Fruit fly (Drosophila melanogaster) whole organism, embryonic: ENCODE results near the gene HP5.

Source experiments
- Abd-B ChIP-seq: fragments of 200-800 bp; sonication (Bioruptor generic); optimal IDR thresholded peaks from 2 replicates; lab custom pipeline; 2018; ENCODE audit warnings: missing biosample characterization, mild to moderate bottlenecking, missing genetic modification characterization, moderate library complexity
- Asciz ChIP-seq: fragments of 200-800 bp; sonication (Bioruptor generic); optimal IDR thresholded peaks from 2 replicates; lab custom pipeline; 2017; ENCODE audit warnings: missing biosample characterization, mild to moderate bottlenecking, missing genetic modification characterization, missing genetic modification reagents
- Atf3 ChIP-seq: fragments of 200-800 bp; sonication (Bioruptor generic); optimal IDR thresholded peaks from 3 replicates; lab custom pipeline; 2016; ENCODE audit warnings: missing biosample characterization, missing genetic modification characterization
- Atf6 ChIP-seq: fragments of 200-800 bp; sonication (Bioruptor generic); IDR thresholded peaks from 2 replicates; pipeline ENCODE4 v1.3.6; 2022; ENCODE audit warnings: missing biosample characterization, missing genetic modification characterization
- BEAF-32 ChIP-seq: fragments of 200-800 bp; sonication (Bioruptor generic); optimal IDR thresholded peaks from 3 replicates; lab custom pipeline; 2017; ENCODE audit warnings: missing biosample characterization, missing genetic modification characterization, mild to moderate bottlenecking, moderate library complexity, missing genetic modification reagents
- Blimp-1 ChIP-seq: fragments of 200-800 bp; sonication (Bioruptor generic); optimal IDR thresholded peaks from 3 replicates; lab custom pipeline; 2018; ENCODE audit warnings: missing biosample characterization, missing genetic modification characterization, mild to moderate bottlenecking, moderate library complexity, missing genetic modification reagents
- CG11504 ChIP-seq: fragments of 200-800 bp; sonication (Bioruptor generic); optimal IDR thresholded peaks from 3 replicates; lab custom pipeline; 2019; ENCODE audit warnings: missing biosample characterization, mild to moderate bottlenecking, missing genetic modification characterization, moderate library complexity
- CG14050 ChIP-seq: fragments of 200-800 bp; sonication (Bioruptor generic); IDR thresholded peaks from 3 replicates; pipeline ENCODE4 v1.3.6; 2022; ENCODE audit warnings: missing biosample characterization, missing genetic modification characterization
- CG14860 ChIP-seq: fragments of 200-800 bp; sonication (Bioruptor generic); IDR thresholded peaks from 3 replicates; pipeline ENCODE4 v1.3.6; 2022; ENCODE audit warnings: missing biosample characterization, missing genetic modification characterization; ENCODE audit not compliant: partially characterized antibody
- CG15514 ChIP-seq: fragments of 200-800 bp; sonication (Bioruptor generic); optimal IDR thresholded peaks from 3 replicates; lab custom pipeline; 2017; ENCODE audit warnings: missing biosample characterization, missing genetic modification characterization, mild to moderate bottlenecking, moderate library complexity, missing genetic modification reagents
- CG16815 ChIP-seq: fragments of 200-800 bp; sonication (Bioruptor generic); optimal IDR thresholded peaks from 3 replicates; lab custom pipeline; 2017; ENCODE audit warnings: missing biosample characterization, mild to moderate bottlenecking, missing genetic modification characterization
- CG16863 ChIP-seq: fragments of 200-800 bp; sonication (Bioruptor generic); optimal IDR thresholded peaks from 3 replicates; lab custom pipeline; 2016; ENCODE audit warnings: missing biosample characterization, missing genetic modification characterization
- CG17829 ChIP-seq: fragments of 200-800 bp; optimal IDR thresholded peaks from 2 replicates; lab custom pipeline; 2019; ENCODE audit warnings: missing biosample characterization, mild to moderate bottlenecking, missing genetic modification characterization, moderate library complexity
- CG2129 ChIP-seq: fragments of 200-800 bp; sonication (Bioruptor generic); IDR thresholded peaks from 2 replicates; pipeline ENCODE4 v1.3.6; 2022; ENCODE audit warnings: missing biosample characterization, missing genetic modification characterization; ENCODE audit not compliant: partially characterized antibody
- CG2202 ChIP-seq: fragments of 200-800 bp; sonication (Bioruptor generic); optimal IDR thresholded peaks from 2 replicates; lab custom pipeline; 2018; ENCODE audit warnings: missing biosample characterization, mild to moderate bottlenecking, missing genetic modification characterization
- CG2712 ChIP-seq: fragments of 200-800 bp; optimal IDR thresholded peaks from 3 replicates; lab custom pipeline; 2019; ENCODE audit warnings: missing biosample characterization, mild to moderate bottlenecking, missing genetic modification characterization, moderate library complexity
- CG33557 ChIP-seq: fragments of 200-800 bp; sonication (Bioruptor generic); optimal IDR thresholded peaks from 2 replicates; lab custom pipeline; 2019; ENCODE audit warnings: missing biosample characterization, mild to moderate bottlenecking, missing genetic modification characterization, moderate library complexity
- CG34224 ChIP-seq: fragments of 200-800 bp; sonication (Bioruptor generic); IDR thresholded peaks from 3 replicates; pipeline ENCODE4 v1.3.6; 2022; ENCODE audit warnings: missing biosample characterization, missing genetic modification characterization; ENCODE audit not compliant: partially characterized antibody
- CG34422 ChIP-seq: fragments of 200-800 bp; sonication (Bioruptor generic); IDR thresholded peaks from 3 replicates; pipeline ENCODE4 v1.3.6; 2022; ENCODE audit warnings: missing biosample characterization, missing genetic modification characterization
- CG43689 ChIP-seq: fragments of 200-800 bp; sonication (Bioruptor generic); IDR thresholded peaks from 2 replicates; pipeline ENCODE4 v1.3.6; 2022; ENCODE audit warnings: missing biosample characterization, missing genetic modification characterization
- CG6175 ChIP-seq: fragments of 200-800 bp; sonication (Bioruptor generic); IDR thresholded peaks from 3 replicates; pipeline ENCODE4 v1.3.6; 2022; ENCODE audit warnings: missing biosample characterization, missing genetic modification characterization
- CG6272 ChIP-seq: fragments of 200-800 bp; sonication (Bioruptor generic); IDR thresholded peaks from 2 replicates; pipeline ENCODE4 v1.3.6; 2022; ENCODE audit warnings: missing biosample characterization, missing genetic modification characterization
- CG9797 ChIP-seq: fragments of 200-800 bp; sonication (Bioruptor generic); optimal IDR thresholded peaks from 3 replicates; lab custom pipeline; 2018; ENCODE audit warnings: missing biosample characterization, mild to moderate bottlenecking, missing genetic modification characterization
- CkIIα-i1 ChIP-seq: fragments of 200-800 bp; sonication (Bioruptor generic); IDR thresholded peaks from 2 replicates; pipeline ENCODE4 v1.3.6; 2022; ENCODE audit warnings: missing biosample characterization, missing genetic modification characterization
- D19B ChIP-seq: fragments of 200-800 bp; sonication (Bioruptor generic); optimal IDR thresholded peaks from 2 replicates; lab custom pipeline; 2017; ENCODE audit warnings: missing biosample characterization, mild to moderate bottlenecking, missing genetic modification characterization
- HLH54F ChIP-seq: fragments of 200-800 bp; sonication (Bioruptor generic); optimal IDR thresholded peaks from 3 replicates; lab custom pipeline; 2016; ENCODE audit warnings: missing biosample characterization, missing genetic modification characterization
- Hand ChIP-seq: fragments of 200-800 bp; sonication (Bioruptor generic); optimal IDR thresholded peaks from 2 replicates; lab custom pipeline; 2017; ENCODE audit warnings: mild to moderate bottlenecking, missing biosample characterization, missing genetic modification reagents, missing genetic modification characterization
- Hey ChIP-seq: fragments of 200-800 bp; sonication (Bioruptor generic); optimal IDR thresholded peaks from 3 replicates; lab custom pipeline; 2018; ENCODE audit warnings: missing biosample characterization, mild to moderate bottlenecking, missing genetic modification characterization
- Hr39 ChIP-seq: fragments of >200 bp; optimal IDR thresholded peaks from 2 replicates; lab custom pipeline; 2017
- Lpt ChIP-seq: fragments of >200 bp; optimal IDR thresholded peaks from 2 replicates; lab custom pipeline; 2018; ENCODE audit warnings: missing biosample characterization, missing genetic modification characterization
- Mes4 ChIP-seq: fragments of 200-800 bp; sonication (Bioruptor generic); optimal IDR thresholded peaks from 2 replicates; lab custom pipeline; 2016; ENCODE audit warnings: missing biosample characterization, missing genetic modification characterization
- NFAT ChIP-seq: fragments of 200-800 bp; sonication (Bioruptor generic); IDR thresholded peaks from 2 replicates; pipeline ENCODE4 v1.3.6; 2022; ENCODE audit warnings: missing biosample characterization, missing genetic modification characterization
- Neu2 ChIP-seq: fragments of 200-800 bp; sonication (Bioruptor generic); optimal IDR thresholded peaks from 3 replicates; lab custom pipeline; 2016; ENCODE audit warnings: missing biosample characterization, missing genetic modification characterization, borderline replicate concordance
- Nf-YC ChIP-seq: fragments of 200-800 bp; optimal IDR thresholded peaks from 3 replicates; lab custom pipeline; 2019; ENCODE audit warnings: missing biosample characterization, mild to moderate bottlenecking, missing genetic modification characterization, moderate library complexity
- az2 ChIP-seq: fragments of 200-800 bp; sonication (Bioruptor generic); optimal IDR thresholded peaks from 3 replicates; lab custom pipeline; 2016; ENCODE audit warnings: missing biosample characterization, missing genetic modification characterization
- bab2 ChIP-seq: fragments of 200-800 bp; sonication (Bioruptor generic); optimal IDR thresholded peaks from 2 replicates; lab custom pipeline; 2016; ENCODE audit warnings: missing biosample characterization, missing genetic modification characterization
- cg ChIP-seq: fragments of 200-800 bp; sonication (Bioruptor generic); optimal IDR thresholded peaks from 3 replicates; lab custom pipeline; 2019; ENCODE audit warnings: missing biosample characterization, mild to moderate bottlenecking, missing genetic modification characterization, moderate library complexity
- fru ChIP-seq: fragments of >200 bp; optimal IDR thresholded peaks from 2 replicates; lab custom pipeline; 2017
- hkb ChIP-seq, 2 experiments: fragments of 200-800 bp in 1 of 2; fragments of >200 bp in 1 of 2; sonication (Bioruptor generic) in 1 of 2; IDR thresholded peaks in 1 of 2; optimal IDR thresholded peaks in 1 of 2; 2 replicates each; pipeline versions ENCODE4 v1.3.6 to Lab custom; 2017 to 2022; ENCODE audit warnings: missing biosample characterization in 1 of 2, missing genetic modification characterization in 1 of 2
- inv ChIP-seq: fragments of 200-800 bp; sonication (Bioruptor generic); IDR thresholded peaks from 2 replicates; pipeline ENCODE4 v1.3.6; 2022; ENCODE audit warnings: missing biosample characterization, missing genetic modification characterization; ENCODE audit not compliant: partially characterized antibody
- odd ChIP-seq: fragments of 200-800 bp; sonication (Bioruptor generic); optimal IDR thresholded peaks from 2 replicates; lab custom pipeline; 2017; ENCODE audit warnings: missing biosample characterization, mild to moderate bottlenecking, missing genetic modification characterization
- pnt ChIP-seq: fragments of 200-800 bp; sonication (Bioruptor generic); optimal IDR thresholded peaks from 3 replicates; lab custom pipeline; 2016; ENCODE audit warnings: missing biosample characterization, missing genetic modification characterization
- rib ChIP-seq: fragments of 200-800 bp; sonication (Bioruptor generic); IDR thresholded peaks from 2 replicates; pipeline ENCODE4 v1.3.6; 2022; ENCODE audit warnings: missing biosample characterization, missing genetic modification characterization
- sd ChIP-seq: fragments of 200-800 bp; sonication (Bioruptor generic); optimal IDR thresholded peaks from 3 replicates; lab custom pipeline; 2018; ENCODE audit warnings: missing biosample characterization, mild to moderate bottlenecking, missing genetic modification characterization, moderate library complexity
- slbo ChIP-seq: fragments of 200-800 bp; sonication (Bioruptor generic); IDR thresholded peaks from 2 replicates; pipeline ENCODE4 v1.3.6; 2022; ENCODE audit warnings: missing biosample characterization, missing genetic modification characterization
- stwl ChIP-seq: fragments of 200-800 bp; sonication (Bioruptor generic); optimal IDR thresholded peaks from 3 replicates; lab custom pipeline; 2018; ENCODE audit warnings: missing biosample characterization, mild to moderate bottlenecking, missing genetic modification characterization, moderate library complexity
- tio ChIP-seq: fragments of 200-800 bp; sonication (Bioruptor generic); optimal IDR thresholded peaks from 2 replicates; lab custom pipeline; 2017; ENCODE audit warnings: missing biosample characterization, missing genetic modification characterization, inconsistent platforms
- twi ChIP-seq: fragments of 200-800 bp; optimal IDR thresholded peaks from 2 replicates; lab custom pipeline; 2019; ENCODE audit warnings: missing biosample characterization, mild to moderate bottlenecking, missing genetic modification characterization, moderate library complexity
- vnd ChIP-seq: fragments of 200-800 bp; sonication (Bioruptor generic); IDR thresholded peaks from 3 replicates; pipeline ENCODE4 v1.3.6; 2022; ENCODE audit warnings: missing biosample characterization, missing genetic modification characterization; ENCODE audit not compliant: partially characterized antibody

The HP5 gene

DNA sequence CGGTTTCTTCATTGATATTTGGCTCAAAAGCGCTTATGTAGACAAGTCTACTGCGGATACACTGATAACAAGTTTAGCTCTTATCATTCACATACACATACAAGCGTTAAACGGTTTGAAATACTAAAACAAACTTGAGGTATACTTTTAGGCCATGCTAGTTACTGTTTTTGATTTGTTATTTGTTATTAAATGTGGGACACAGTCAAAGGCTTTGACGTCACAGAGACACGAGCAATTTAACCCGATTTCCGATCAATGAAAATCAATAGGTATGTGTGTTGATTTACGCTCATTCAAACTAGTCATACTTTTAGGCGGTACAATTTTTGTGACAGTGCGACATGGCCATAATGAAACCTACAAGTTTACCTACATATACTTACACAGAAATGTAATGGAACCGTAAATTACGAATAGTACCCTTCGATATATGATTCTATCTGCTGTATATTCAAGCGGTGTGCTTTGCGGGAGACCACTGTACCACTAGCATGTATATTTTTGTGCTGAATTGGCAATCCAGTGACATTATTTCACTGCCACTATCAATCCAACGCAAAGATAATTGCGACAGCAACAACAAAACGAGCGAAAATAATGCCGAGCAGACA, 7.7 kb upstream of the HP5 start (continued):
- no peak for TF ChIP-seq BEAF-32 (GFP tag; lab: Kevin White, UChicago)
- peak; percentile 87 for TF ChIP-seq CG34422
- TF ChIP-seq CG6272 (GFP tag; lab: Robert Waterston, UW), result peak; percentile 46; the same call in 1 of the 2 replicates
- TF ChIP-seq stwl (tag; lab: Kevin White, UChicago), result no peak
- no peak for TF ChIP-seq CG34224 (GFP tag; lab: Robert Waterston, UW)
- peak; percentile 15 for TF ChIP-seq Atf3 (GFP tag; lab: Kevin White, UChicago)
- TF ChIP-seq CG43689 (GFP tag; lab: Robert Waterston, UW), result no peak
- no peak for TF ChIP-seq Neu2
- TF ChIP-seq Blimp-1 (GFP tag; lab: Kevin White, UChicago), result peak; percentile 29
- peak; percentile 30 for TF ChIP-seq Mes4 (GFP tag; lab: Kevin White, UChicago)
- TF ChIP-seq fru (lab: Kevin White, UChicago), result no peak
- TF ChIP-seq Nf-YC (tag; lab: Kevin White, UChicago), result peak; percentile 16
- TF ChIP-seq CG14860 (GFP tag; lab: Robert Waterston, UW), result no peak
- TF ChIP-seq CG9797 (GFP tag; lab: Kevin White, UChicago), result no peak
- TF ChIP-seq NFAT, result peak; percentile 93
- peak; percentile 84 for TF ChIP-seq HLH54F (GFP tag; lab: Kevin White, UChicago)
- TF ChIP-seq Hr39 (lab: Kevin White, UChicago), result no peak
- TF ChIP-seq odd, result peak; percentile 19
- TF ChIP-seq sd (tag; lab: Kevin White, UChicago), result peak; percentile 58
- TF ChIP-seq rib (GFP tag; lab: Robert Waterston, UW), result peak; percentile 95
- TF ChIP-seq tio, result peak; percentile 43
- TF ChIP-seq cg (GFP tag; lab: Kevin White, UChicago), result peak; percentile 80
- peak; percentile 2 for TF ChIP-seq CG17829 (tag; lab: Kevin White, UChicago)
- no peak for TF ChIP-seq CG33557
- peak; percentile 78 for TF ChIP-seq Atf6 (GFP tag; lab: Robert Waterston, UW)
- TF ChIP-seq CG2712 (tag; lab: Kevin White, UChicago), result peak; percentile 34
- peak; percentile 86 for TF ChIP-seq bab2 (GFP tag; lab: Kevin White, UChicago)
- TF ChIP-seq D19B (GFP tag; lab: Kevin White, UChicago), result peak; percentile 77
- TF ChIP-seq CG15514 (GFP tag; lab: Kevin White, UChicago), result peak; percentile 74
- no peak for TF ChIP-seq Lpt
- no peak for TF ChIP-seq CG2202 (tag; lab: Kevin White, UChicago)
- peak; percentile 57 for TF ChIP-seq az2 (GFP tag; lab: Kevin White, UChicago)
- peak; percentile 79 for TF ChIP-seq CG6175 (GFP tag; lab: Robert Waterston, UW)
- TF ChIP-seq Abd-B, result peak; percentile 64
- no peak for TF ChIP-seq vnd
- no peak for TF ChIP-seq CG2129 (GFP tag; lab: Robert Waterston, UW)
- TF ChIP-seq CG16815 (GFP tag; lab: Kevin White, UChicago), result peak; percentile 75
- peak; percentile 70 for TF ChIP-seq Hand (GFP tag; lab: Kevin White, UChicago)
- TF ChIP-seq CG11504 (tag; lab: Kevin White, UChicago), result peak; percentile 70
- TF ChIP-seq pnt (GFP tag; lab: Kevin White, UChicago), result peak; percentile 4
- peak; percentile 68 for TF ChIP-seq CG14050 (GFP tag; lab: Robert Waterston, UW)
- no peak for TF ChIP-seq Asciz (GFP tag; lab: Kevin White, UChicago)
- TF ChIP-seq twi (tag; lab: Kevin White, UChicago), result no peak
- TF ChIP-seq hkb (optimal IDR thresholded peaks at IDR 0.05; lab: Kevin White, UChicago), result no peak
- TF ChIP-seq hkb (GFP tag; IDR thresholded peaks at IDR 0.05; lab: Robert Waterston, UW), result peak; percentile 50; the same call in 1 of the 2 replicates
- peak; percentile 69 for TF ChIP-seq Hey (tag; lab: Kevin White, UChicago)
- TF ChIP-seq CG16863 (GFP tag; lab: Kevin White, UChicago), result peak; percentile 68
- no peak for TF ChIP-seq inv (GFP tag; lab: Robert Waterston, UW)
- peak; percentile 49; the same call in 1 of the 2 replicates for TF ChIP-seq CkIIα-i1 (GFP tag; lab: Robert Waterston, UW)
- TF ChIP-seq slbo, result peak; percentile 96
